Fruit fly (Drosophila melanogaster) whole organism, embryonic: ENCODE measurements around the gene CG13654.

Source experiments
- Awh ChIP-seq: fragments of 200-800 bp; sonication (Bioruptor generic); IDR thresholded peaks from 2 replicates; pipeline ENCODE4, ENCODE4 v1.3.6; 2022; ENCODE audit warnings: missing biosample characterization, missing genetic modification characterization
- BEAF-32 ChIP-seq: fragments of 200-800 bp; sonication (Bioruptor generic); optimal IDR thresholded peaks from 3 replicates; lab custom pipeline; 2017; ENCODE audit warnings: missing biosample characterization, missing genetic modification characterization, mild to moderate bottlenecking, moderate library complexity, missing genetic modification reagents
- CG10959 ChIP-seq: fragments of 200-800 bp; sonication (Bioruptor generic); IDR thresholded peaks from 2 replicates; pipeline ENCODE4 v1.3.6; 2022; ENCODE audit warnings: missing biosample characterization, missing genetic modification characterization
- CG11085 ChIP-seq: fragments of 200-800 bp; sonication (Bioruptor generic); IDR thresholded peaks from 2 replicates; pipeline ENCODE4 v1.3.6; 2022; ENCODE audit warnings: missing biosample characterization, missing genetic modification characterization
- CG11504 ChIP-seq: fragments of 200-800 bp; sonication (Bioruptor generic); optimal IDR thresholded peaks from 3 replicates; lab custom pipeline; 2019; ENCODE audit warnings: missing biosample characterization, mild to moderate bottlenecking, missing genetic modification characterization, moderate library complexity
- CG12155 ChIP-seq: fragments of 200-800 bp; sonication (Bioruptor generic); optimal IDR thresholded peaks from 3 replicates; lab custom pipeline; 2016; ENCODE audit warnings: missing biosample characterization, missing genetic modification characterization
- CG12769 ChIP-seq: fragments of 200-800 bp; sonication (Bioruptor generic); optimal IDR thresholded peaks from 2 replicates; lab custom pipeline; 2019; ENCODE audit warnings: missing biosample characterization, mild to moderate bottlenecking, missing genetic modification characterization, moderate library complexity
- CG14441 ChIP-seq: fragments of 200-800 bp; sonication (Bioruptor generic); IDR thresholded peaks from 2 replicates; pipeline ENCODE4 v1.3.6; 2022; ENCODE audit warnings: missing biosample characterization, missing genetic modification characterization
- CG14667 ChIP-seq: fragments of 200-800 bp; sonication (Bioruptor generic); IDR thresholded peaks from 2 replicates; pipeline ENCODE4 v1.3.6; 2022; ENCODE audit warnings: missing biosample characterization, missing genetic modification characterization
- CG14710 ChIP-seq: fragments of 200-800 bp; sonication (Bioruptor generic); optimal IDR thresholded peaks from 3 replicates; lab custom pipeline; 2019; ENCODE audit warnings: missing biosample characterization, mild to moderate bottlenecking, missing genetic modification characterization, moderate library complexity
- CG15514 ChIP-seq: fragments of 200-800 bp; sonication (Bioruptor generic); optimal IDR thresholded peaks from 3 replicates; lab custom pipeline; 2017; ENCODE audit warnings: missing biosample characterization, missing genetic modification characterization, mild to moderate bottlenecking, moderate library complexity, missing genetic modification reagents
- CG16813 ChIP-seq: fragments of 200-800 bp; sonication (Bioruptor generic); IDR thresholded peaks from 3 replicates; pipeline ENCODE4 v1.3.6; 2022; ENCODE audit warnings: missing biosample characterization, missing genetic modification characterization; ENCODE audit not compliant: partially characterized antibody
- CG1792 ChIP-seq: fragments of 200-800 bp; sonication (Bioruptor generic); optimal IDR thresholded peaks from 2 replicates; lab custom pipeline; 2016; ENCODE audit warnings: missing biosample characterization, missing genetic modification characterization
- CG30403 ChIP-seq: fragments of 200-800 bp; sonication (Bioruptor generic); optimal IDR thresholded peaks from 3 replicates; lab custom pipeline; 2016; ENCODE audit warnings: missing biosample characterization, missing genetic modification characterization
- CG3065 ChIP-seq: fragments of 200-800 bp; sonication (Bioruptor generic); optimal IDR thresholded peaks from 2 replicates; lab custom pipeline; 2016; ENCODE audit warnings: missing biosample characterization, missing genetic modification characterization
- CG31224 ChIP-seq: fragments of 200-800 bp; sonication (Bioruptor generic); IDR thresholded peaks from 2 replicates; pipeline ENCODE4 v1.3.6; 2022; ENCODE audit warnings: missing biosample characterization, missing genetic modification characterization
- CG31441 ChIP-seq: fragments of 200-800 bp; sonication (Bioruptor generic); IDR thresholded peaks from 2 replicates; pipeline ENCODE4 v1.3.6; 2022; ENCODE audit warnings: missing biosample characterization, missing genetic modification characterization
- CG34376 ChIP-seq: fragments of 200-800 bp; sonication (Bioruptor generic); optimal IDR thresholded peaks from 2 replicates; lab custom pipeline; 2018; ENCODE audit warnings: missing biosample characterization, mild to moderate bottlenecking, missing genetic modification characterization
- CG43689 ChIP-seq: fragments of 200-800 bp; sonication (Bioruptor generic); IDR thresholded peaks from 2 replicates; pipeline ENCODE4 v1.3.6; 2022; ENCODE audit warnings: missing biosample characterization, missing genetic modification characterization
- CG4424 ChIP-seq: fragments of 200-800 bp; sonication (Bioruptor generic); optimal IDR thresholded peaks from 3 replicates; lab custom pipeline; 2016; ENCODE audit warnings: missing biosample characterization, missing genetic modification characterization
- CG7745 ChIP-seq: fragments of 200-800 bp; sonication (Bioruptor generic); optimal IDR thresholded peaks from 2 replicates; lab custom pipeline; 2018; ENCODE audit warnings: missing biosample characterization, mild to moderate bottlenecking, missing genetic modification characterization, moderate library complexity
- CG7786 ChIP-seq: fragments of 200-800 bp; sonication (Bioruptor generic); optimal IDR thresholded peaks from 2 replicates; lab custom pipeline; 2016; ENCODE audit warnings: missing biosample characterization, missing genetic modification characterization
- CG9437 ChIP-seq: fragments of 200-800 bp; sonication (Bioruptor generic); optimal IDR thresholded peaks from 2 replicates; lab custom pipeline; 2018; ENCODE audit warnings: missing biosample characterization, mild to moderate bottlenecking, missing genetic modification characterization
- Deaf1 ChIP-seq: fragments of 200-800 bp; optimal IDR thresholded peaks from 3 replicates; lab custom pipeline; 2019; ENCODE audit warnings: missing biosample characterization, mild to moderate bottlenecking, missing genetic modification characterization, moderate library complexity
- Doc3 ChIP-seq: fragments of 200-800 bp; sonication (Bioruptor generic); IDR thresholded peaks from 3 replicates; pipeline ENCODE4 v1.3.6; 2022; ENCODE audit warnings: missing biosample characterization, missing genetic modification characterization; ENCODE audit not compliant: partially characterized antibody
- Ets97D ChIP-seq: fragments of 200-800 bp; sonication (Bioruptor generic); optimal IDR thresholded peaks from 3 replicates; lab custom pipeline; 2016; ENCODE audit warnings: missing biosample characterization, missing genetic modification characterization
- Fer3 ChIP-seq: fragments of 200-800 bp; sonication (Bioruptor generic); optimal IDR thresholded peaks from 2 replicates; lab custom pipeline; 2018; ENCODE audit warnings: missing biosample characterization, mild to moderate bottlenecking, missing genetic modification characterization, moderate library complexity
- Gug ChIP-seq: fragments of 200-800 bp; sonication (Bioruptor generic); IDR thresholded peaks from 4 replicates; pipeline ENCODE4 v1.3.6; 2022; ENCODE audit warnings: missing biosample characterization, missing genetic modification characterization
- Hr78 ChIP-seq, 2 experiments: fragments of 200-800 bp in 1 of 2; fragments of >200 bp in 1 of 2; sonication (Bioruptor generic) in 1 of 2; optimal IDR thresholded peaks; 2 replicates each; lab custom pipeline; 2017 to 2019; ENCODE audit warnings: missing biosample characterization in 2 of 2, missing genetic modification characterization in 2 of 2, mild to moderate bottlenecking in 1 of 2, moderate library complexity in 1 of 2
- Scr ChIP-seq: fragments of 200-800 bp; sonication (Bioruptor generic); IDR thresholded peaks from 2 replicates; pipeline ENCODE4 v1.3.6; 2022; ENCODE audit warnings: missing biosample characterization, missing genetic modification characterization; ENCODE audit not compliant: partially characterized antibody
- Tbp ChIP-seq: fragments of >200 bp; optimal IDR thresholded peaks from 2 replicates; lab custom pipeline; 2018; ENCODE audit warnings: missing biosample characterization, missing genetic modification characterization
- Trl ChIP-seq, 3 experiments: fragments of >200 bp in 2 of 3; fragments of 200-800 bp in 1 of 3; sonication (Bioruptor generic) in 1 of 3; optimal IDR thresholded peaks; 2 replicates in 1 of 3; 3 replicates in 2 of 3; lab custom pipeline; 2016 to 2017; ENCODE audit warnings: missing biosample characterization in 1 of 3, missing genetic modification characterization in 1 of 3
- ato ChIP-seq: fragments of 200-800 bp; sonication (Bioruptor generic); IDR thresholded peaks from 2 replicates; pipeline ENCODE4 v1.3.6; 2022; ENCODE audit warnings: missing biosample characterization, missing genetic modification characterization; ENCODE audit not compliant: partially characterized antibody
- br ChIP-seq: fragments of >200 bp; optimal IDR thresholded peaks from 2 replicates; lab custom pipeline; 2017
- chinmo ChIP-seq: fragments of 200-800 bp; sonication (Bioruptor generic); IDR thresholded peaks from 4 replicates; pipeline ENCODE4 v1.3.6; 2022; ENCODE audit warnings: missing biosample characterization, missing genetic modification characterization; ENCODE audit not compliant: partially characterized antibody
- eve ChIP-seq, 2 experiments: fragments of >200 bp; optimal IDR thresholded peaks; 2 replicates each; lab custom pipeline; 2017; ENCODE audit warnings: missing biosample characterization in 2 of 2, missing genetic modification characterization in 2 of 2
- exex ChIP-seq: fragments of 200-800 bp; sonication (Bioruptor generic); optimal IDR thresholded peaks from 4 replicates; lab custom pipeline; 2018; ENCODE audit warnings: missing biosample characterization, mild to moderate bottlenecking, missing genetic modification characterization, moderate library complexity
- grn ChIP-seq: fragments of 200-800 bp; sonication (Bioruptor generic); optimal IDR thresholded peaks from 3 replicates; lab custom pipeline; 2017; ENCODE audit warnings: missing biosample characterization, missing genetic modification characterization
- ham ChIP-seq: fragments of 200-800 bp; sonication (Bioruptor generic); IDR thresholded peaks from 2 replicates; pipeline ENCODE4 v1.3.6; 2022; ENCODE audit warnings: missing biosample characterization, missing genetic modification characterization
- jing ChIP-seq: fragments of 200-800 bp; sonication (Bioruptor generic); optimal IDR thresholded peaks from 2 replicates; lab custom pipeline; 2018; ENCODE audit warnings: missing biosample characterization, mild to moderate bottlenecking, missing genetic modification characterization
- knrl ChIP-seq: fragments of 200-800 bp; sonication (Bioruptor generic); IDR thresholded peaks from 3 replicates; pipeline ENCODE4 v1.3.6; 2022; ENCODE audit warnings: missing biosample characterization, missing genetic modification characterization; ENCODE audit not compliant: partially characterized antibody
- mirr ChIP-seq: fragments of 200-800 bp; sonication (Bioruptor generic); optimal IDR thresholded peaks from 3 replicates; lab custom pipeline; 2018; ENCODE audit warnings: missing biosample characterization, mild to moderate bottlenecking, missing genetic modification characterization
- nerfin-2 ChIP-seq: fragments of 200-800 bp; sonication (Bioruptor generic); IDR thresholded peaks from 2 replicates; pipeline ENCODE4 v1.3.6; 2022; ENCODE audit warnings: missing biosample characterization, missing genetic modification characterization; ENCODE audit not compliant: partially characterized antibody
- nom ChIP-seq: fragments of 200-800 bp; sonication (Bioruptor generic); optimal IDR thresholded peaks from 2 replicates; lab custom pipeline; 2017; ENCODE audit warnings: missing biosample characterization, missing genetic modification characterization, mild to moderate bottlenecking, moderate library complexity, missing genetic modification reagents
- p53 ChIP-seq: fragments of 200-800 bp; sonication (Bioruptor generic); optimal IDR thresholded peaks from 2 replicates; lab custom pipeline; 2016; ENCODE audit warnings: missing biosample characterization, missing genetic modification characterization
- sens ChIP-seq: fragments of 200-800 bp; sonication (Bioruptor generic); peaks from one replicate; lab custom pipeline; 2016; ENCODE audit warnings: missing biosample characterization, missing genetic modification characterization
- sug ChIP-seq: fragments of 200-800 bp; optimal IDR thresholded peaks from 2 replicates; lab custom pipeline; 2019; ENCODE audit warnings: missing biosample characterization, mild to moderate bottlenecking, missing genetic modification characterization, moderate library complexity
- trem ChIP-seq: fragments of 200-800 bp; optimal IDR thresholded peaks from 3 replicates; lab custom pipeline; 2019; ENCODE audit warnings: missing biosample characterization, mild to moderate bottlenecking, missing genetic modification characterization, moderate library complexity
- z ChIP-seq: fragments of 200-800 bp; sonication (Bioruptor generic); IDR thresholded peaks from 3 replicates; pipeline ENCODE4 v1.3.6; 2022; ENCODE audit warnings: missing biosample characterization, missing genetic modification characterization

The CG13654 gene

dm6 chr3R:25208767-25209075 is 9.1 kb downstream of the CG13654 start (continued):
- TF ChIP-seq ham (GFP tag; lab: Robert Waterston, UW), result no peak
- peak; percentile 62 for TF ChIP-seq Awh
- peak; percentile 49 for TF ChIP-seq sens (GFP tag; lab: Kevin White, UChicago)
- no peak for TF ChIP-seq Ets97D (GFP tag; lab: Kevin White, UChicago)

- no peak for TF ChIP-seq knrl (GFP tag; lab: Robert Waterston, UW)
- no peak for TF ChIP-seq BEAF-32 (GFP tag; lab: Kevin White, UChicago)
- no peak for TF ChIP-seq CG16813
- peak; percentile 91 for TF ChIP-seq z (GFP tag; lab: Robert Waterston, UW)
- TF ChIP-seq CG9437, result no peak
- TF ChIP-seq Scr (GFP tag; lab: Robert Waterston, UW), result no peak
- TF ChIP-seq Trl (optimal IDR thresholded peaks at IDR 0.05; lab: Kevin White, UChicago), result no peak
- TF ChIP-seq Trl (GFP tag; optimal IDR thresholded peaks at IDR 0.05; lab: Kevin White, UChicago), result no peak
- no peak for TF ChIP-seq CG14710 (tag; lab: Kevin White, UChicago)
- no peak for TF ChIP-seq CG10959 (GFP tag; lab: Robert Waterston, UW)
- no peak for TF ChIP-seq nom (GFP tag; lab: Kevin White, UChicago)
- no peak for TF ChIP-seq nerfin-2
- peak; percentile 31 for TF ChIP-seq sug (tag; lab: Kevin White, UChicago)
- TF ChIP-seq CG43689, result no peak
- TF ChIP-seq Hr78 (GFP tag; optimal IDR thresholded peaks at IDR 0.05; lab: Kevin White, UChicago), result peak in 1 of 2 experiments; percentile 80
- TF ChIP-seq CG31224 (GFP tag; lab: Robert Waterston, UW), result no peak
- no peak for TF ChIP-seq CG3065 (GFP tag; lab: Kevin White, UChicago)
- no peak for TF ChIP-seq CG14667
- peak; percentile 24 for TF ChIP-seq mirr (GFP tag; lab: Kevin White, UChicago)
- TF ChIP-seq chinmo (GFP tag; lab: Robert Waterston, UW), result 0 out of 4 replicates have a peak, but pooled peaks have one; percentile 42
- no peak for TF ChIP-seq CG7786 (GFP tag; lab: Kevin White, UChicago)
- no peak for TF ChIP-seq jing (GFP tag; lab: Kevin White, UChicago)
- no peak for TF ChIP-seq CG11504 (tag; lab: Kevin White, UChicago)
- no peak for TF ChIP-seq br
- TF ChIP-seq Deaf1 (tag; lab: Kevin White, UChicago), result peak; percentile 81
- TF ChIP-seq grn (GFP tag; lab: Kevin White, UChicago), result peak; percentile 56
- peak in 1 of 2 experiments; percentile 43 for TF ChIP-seq eve (GFP tag; optimal IDR thresholded peaks at IDR 0.05; lab: Kevin White, UChicago)
- no peak for TF ChIP-seq Tbp
- no peak for TF ChIP-seq CG12155 (GFP tag; lab: Kevin White, UChicago)
- peak; percentile 14 for TF ChIP-seq exex (tag; lab: Kevin White, UChicago)
- peak; percentile 18 for TF ChIP-seq CG34376 (GFP tag; lab: Kevin White, UChicago)
- no peak for TF ChIP-seq CG11085 (GFP tag; lab: Robert Waterston, UW)
- peak; percentile 6 for TF ChIP-seq CG15514
These were observed 9.6 kb downstream of the CG13654 start for dm6 chr3R:25209207-25209606.

- TF ChIP-seq p53 (GFP tag; lab: Kevin White, UChicago) (no peak), CG4424 (GFP tag; lab: Kevin White, UChicago) (peak; percentile 41), CG1792 (peak; percentile 1), z (GFP tag; lab: Robert Waterston, UW) (no peak), CG30403 (GFP tag; lab: Kevin White, UChicago) (peak; percentile 20), CG7786 (GFP tag; lab: Kevin White, UChicago) (no peak), Fer3 (tag; lab: Kevin White, UChicago) (peak; percentile 31), trem (tag; lab: Kevin White, UChicago) (peak; percentile 17), CG14441 (GFP tag; lab: Robert Waterston, UW) (peak; percentile 51; the same call in 1 of the 2 replicates), Gug (peak; percentile 35; the same call in 1 of the 4 replicates), CG31441 (GFP tag; lab: Robert Waterston, UW) (peak; percentile 21; the same call in 1 of the 2 replicates), Doc3 (GFP tag; lab: Robert Waterston, UW) (peak; percentile 87), ato (peak; percentile 89), CG7745 (tag; lab: Kevin White, UChicago) (no peak), CG12769 (tag; lab: Kevin White, UChicago) (peak; percentile 37), CG9437 (peak; percentile 77)
These were observed 15.5 kb downstream of the CG13654 start, which contains the start of gene Saysd1 for dm6 chr3R:25215123-25215522. Saysd1 (minus strand) TSS chr3R:25215188.
